Fruit fly (Drosophila melanogaster) whole organism, embryonic: ENCODE data around the gene Vta1.
A peak's percentile ranks its signal among the peaks of the same experiment; 100 is the strongest.

Source experiments
- Ada2b ChIP-seq: fragments of 200-800 bp; sonication (Bioruptor generic); IDR thresholded peaks from 2 replicates; pipeline ENCODE4 v1.3.6; 2022; ENCODE audit warnings: missing biosample characterization, missing genetic modification characterization
- B-H1 ChIP-seq: fragments of 200-800 bp; sonication (Bioruptor generic); IDR thresholded peaks from 3 replicates; pipeline ENCODE4 v1.3.6; 2022; ENCODE audit warnings: missing biosample characterization, missing genetic modification characterization
- CG10147 ChIP-seq: fragments of 200-800 bp; sonication (Bioruptor generic); optimal IDR thresholded peaks from 2 replicates; lab custom pipeline; 2019; ENCODE audit warnings: missing biosample characterization, mild to moderate bottlenecking, missing genetic modification characterization, moderate library complexity
- CG1024 ChIP-seq: fragments of 200-800 bp; sonication (Bioruptor generic); IDR thresholded peaks from 2 replicates; pipeline ENCODE4 v1.3.6; 2022; ENCODE audit warnings: missing biosample characterization, missing genetic modification characterization
- CG10543 ChIP-seq: fragments of 200-800 bp; sonication (Bioruptor generic); optimal IDR thresholded peaks from 3 replicates; lab custom pipeline; 2017; ENCODE audit warnings: missing biosample characterization, mild to moderate bottlenecking, missing genetic modification characterization, moderate library complexity
- CG1233 ChIP-seq: fragments of 200-800 bp; sonication (Bioruptor generic); optimal IDR thresholded peaks from 4 replicates; lab custom pipeline; 2018; ENCODE audit warnings: missing biosample characterization, mild to moderate bottlenecking, missing genetic modification characterization
- CG12942 ChIP-seq: fragments of 200-800 bp; sonication (Bioruptor generic); optimal IDR thresholded peaks from 3 replicates; lab custom pipeline; 2016; ENCODE audit warnings: missing biosample characterization, missing genetic modification characterization
- CG1602 ChIP-seq: fragments of 200-800 bp; sonication (Bioruptor generic); optimal IDR thresholded peaks from 3 replicates; lab custom pipeline; 2016; ENCODE audit warnings: missing biosample characterization, missing genetic modification characterization
- CG16779 ChIP-seq: fragments of 200-800 bp; sonication (Bioruptor generic); IDR thresholded peaks from 2 replicates; pipeline ENCODE4 v1.3.6; 2022; ENCODE audit warnings: missing biosample characterization, missing genetic modification characterization
- CG3163 ChIP-seq: fragments of 200-800 bp; sonication (Bioruptor generic); optimal IDR thresholded peaks from 3 replicates; lab custom pipeline; 2016; ENCODE audit warnings: missing biosample characterization, missing genetic modification characterization
- CG32532 ChIP-seq: fragments of 200-800 bp; sonication (Bioruptor generic); IDR thresholded peaks from 2 replicates; pipeline ENCODE4 v1.3.6; 2022; ENCODE audit warnings: missing biosample characterization, missing genetic modification characterization
- CG32767 ChIP-seq: fragments of 200-800 bp; sonication (Bioruptor generic); IDR thresholded peaks from 2 replicates; pipeline ENCODE4 v1.3.6; 2022; ENCODE audit warnings: missing biosample characterization, missing genetic modification characterization
- CG3407 ChIP-seq: fragments of 200-800 bp; sonication (Bioruptor generic); optimal IDR thresholded peaks from 2 replicates; lab custom pipeline; 2018; ENCODE audit warnings: missing biosample characterization, mild to moderate bottlenecking, missing genetic modification characterization
- CG43689 ChIP-seq: fragments of 200-800 bp; sonication (Bioruptor generic); IDR thresholded peaks from 2 replicates; pipeline ENCODE4 v1.3.6; 2022; ENCODE audit warnings: missing biosample characterization, missing genetic modification characterization
- CG6654 ChIP-seq: fragments of 200-800 bp; sonication (Bioruptor generic); optimal IDR thresholded peaks from 2 replicates; lab custom pipeline; 2017; ENCODE audit warnings: missing biosample characterization, mild to moderate bottlenecking, missing genetic modification characterization
- CG6689 ChIP-seq: fragments of 200-800 bp; sonication (Bioruptor generic); IDR thresholded peaks from 2 replicates; pipeline ENCODE4 v1.3.6; 2022; ENCODE audit warnings: missing biosample characterization, missing genetic modification characterization
- CG6854 ChIP-seq: fragments of 200-800 bp; sonication (Bioruptor generic); optimal IDR thresholded peaks from 3 replicates; lab custom pipeline; 2017; ENCODE audit warnings: missing biosample characterization, mild to moderate bottlenecking, missing genetic modification characterization
- CG7357 ChIP-seq: fragments of 200-800 bp; sonication (Bioruptor generic); IDR thresholded peaks from 3 replicates; pipeline ENCODE4 v1.3.6; 2022; ENCODE audit warnings: missing biosample characterization, missing genetic modification characterization
- CG8388 ChIP-seq: fragments of 200-800 bp; sonication (Bioruptor generic); optimal IDR thresholded peaks from 2 replicates; lab custom pipeline; 2019; ENCODE audit warnings: missing biosample characterization, mild to moderate bottlenecking, missing genetic modification characterization, moderate library complexity
- CG8924 ChIP-seq: fragments of 200-800 bp; optimal IDR thresholded peaks from 3 replicates; lab custom pipeline; 2019; ENCODE audit warnings: missing biosample characterization, mild to moderate bottlenecking, missing genetic modification characterization, moderate library complexity
- CG9932 ChIP-seq: fragments of 200-800 bp; sonication (Bioruptor generic); IDR thresholded peaks from 2 replicates; pipeline ENCODE4 v1.3.6; 2022; ENCODE audit warnings: missing biosample characterization, missing genetic modification characterization
- GATAe ChIP-seq: fragments of 200-800 bp; sonication (Bioruptor generic); conservative IDR thresholded peaks from 2 replicates; pipeline ENCODE4 v1.3.6; 2022; ENCODE audit warnings: missing biosample characterization, missing genetic modification characterization
- HLH3B ChIP-seq: fragments of 200-800 bp; sonication (Bioruptor generic); IDR thresholded peaks from 2 replicates; pipeline ENCODE4 v1.3.6; 2022; ENCODE audit warnings: missing biosample characterization, missing genetic modification characterization
- HmgD ChIP-seq: fragments of 200-800 bp; sonication (Bioruptor generic); optimal IDR thresholded peaks from 3 replicates; lab custom pipeline; 2016; ENCODE audit warnings: missing biosample characterization, missing genetic modification characterization
- Hmx ChIP-seq: fragments of 200-800 bp; sonication (Bioruptor generic); optimal IDR thresholded peaks from 2 replicates; lab custom pipeline; 2016; ENCODE audit warnings: missing biosample characterization, missing genetic modification characterization
- Hsf ChIP-seq: fragments of 200-800 bp; sonication (Bioruptor generic); optimal IDR thresholded peaks from 3 replicates; lab custom pipeline; 2016; ENCODE audit warnings: missing biosample characterization, missing genetic modification characterization
- MBD-R2 ChIP-seq: fragments of 200-800 bp; sonication (Bioruptor generic); IDR thresholded peaks from 2 replicates; pipeline ENCODE4 v1.3.6; 2022; ENCODE audit warnings: missing biosample characterization, missing genetic modification characterization
- Med ChIP-seq: fragments of 200-800 bp; sonication (Bioruptor generic); peaks from one replicate; lab custom pipeline; 2016; ENCODE audit warnings: missing biosample characterization, missing genetic modification characterization, mild to moderate bottlenecking, inconsistent platforms, moderate library complexity
- NC2α ChIP-seq: fragments of 200-800 bp; sonication (Bioruptor generic); optimal IDR thresholded peaks from 2 replicates; lab custom pipeline; 2016; ENCODE audit warnings: missing biosample characterization, missing genetic modification characterization
- Taf1 ChIP-seq: fragments of 200-800 bp; sonication (Bioruptor generic); IDR thresholded peaks from 2 replicates; pipeline ENCODE4 v1.3.6; 2022; ENCODE audit warnings: missing biosample characterization, missing genetic modification characterization
- Vsx1 ChIP-seq: fragments of 200-800 bp; sonication (Bioruptor generic); optimal IDR thresholded peaks from 2 replicates; lab custom pipeline; 2017; ENCODE audit warnings: missing biosample characterization, mild to moderate bottlenecking, missing genetic modification characterization, missing genetic modification reagents
- ab ChIP-seq: fragments of 200-800 bp; sonication (Bioruptor generic); optimal IDR thresholded peaks from 2 replicates; lab custom pipeline; 2016; ENCODE audit warnings: missing biosample characterization, missing genetic modification characterization
- abd-A ChIP-seq: fragments of 200-800 bp; sonication (Bioruptor generic); optimal IDR thresholded peaks from 3 replicates; lab custom pipeline; 2019; ENCODE audit warnings: missing biosample characterization, mild to moderate bottlenecking, missing genetic modification characterization, moderate library complexity
- az2 ChIP-seq: fragments of 200-800 bp; sonication (Bioruptor generic); optimal IDR thresholded peaks from 3 replicates; lab custom pipeline; 2016; ENCODE audit warnings: missing biosample characterization, missing genetic modification characterization
- croc ChIP-seq: fragments of 200-800 bp; sonication (Bioruptor generic); conservative IDR thresholded peaks from 3 replicates; pipeline ENCODE4 v1.3.6; 2022; ENCODE audit warnings: missing biosample characterization, missing genetic modification characterization
- da ChIP-seq: fragments of 200-800 bp; sonication (Bioruptor generic); optimal IDR thresholded peaks from 2 replicates; lab custom pipeline; 2016; ENCODE audit warnings: missing biosample characterization, missing genetic modification characterization
- gro ChIP-seq: fragments of 200-800 bp; sonication (Bioruptor generic); optimal IDR thresholded peaks from 2 replicates; lab custom pipeline; 2016; ENCODE audit warnings: missing biosample characterization, missing genetic modification characterization
- inv ChIP-seq: fragments of 200-800 bp; sonication (Bioruptor generic); IDR thresholded peaks from 2 replicates; pipeline ENCODE4 v1.3.6; 2022; ENCODE audit warnings: missing biosample characterization, missing genetic modification characterization; ENCODE audit not compliant: partially characterized antibody
- kah ChIP-seq: fragments of 200-800 bp; sonication (Bioruptor generic); optimal IDR thresholded peaks from 2 replicates; lab custom pipeline; 2018; ENCODE audit warnings: missing biosample characterization, mild to moderate bottlenecking, missing genetic modification characterization
- kay ChIP-seq: fragments of 200-800 bp; sonication (Bioruptor generic); optimal IDR thresholded peaks from 2 replicates; lab custom pipeline; 2016; ENCODE audit warnings: missing biosample characterization, missing genetic modification characterization
- kni ChIP-seq: fragments of 200-800 bp; sonication (Bioruptor generic); optimal IDR thresholded peaks from 3 replicates; lab custom pipeline; 2017; ENCODE audit warnings: mild to moderate bottlenecking, missing biosample characterization, missing genetic modification reagents, missing genetic modification characterization
- lmd ChIP-seq: fragments of 200-800 bp; sonication (Bioruptor generic); IDR thresholded peaks from 2 replicates; pipeline ENCODE4 v1.3.6; 2022; ENCODE audit warnings: missing biosample characterization, missing genetic modification characterization
- nmo ChIP-seq: fragments of 200-800 bp; sonication (Bioruptor generic); optimal IDR thresholded peaks from 2 replicates; lab custom pipeline; 2018; ENCODE audit warnings: missing biosample characterization, mild to moderate bottlenecking, missing genetic modification characterization, moderate library complexity
- odd ChIP-seq: fragments of 200-800 bp; sonication (Bioruptor generic); optimal IDR thresholded peaks from 2 replicates; lab custom pipeline; 2017; ENCODE audit warnings: missing biosample characterization, mild to moderate bottlenecking, missing genetic modification characterization
- pros ChIP-seq: fragments of 200-800 bp; sonication (Bioruptor generic); optimal IDR thresholded peaks from 3 replicates; lab custom pipeline; 2019; ENCODE audit warnings: missing biosample characterization, mild to moderate bottlenecking, missing genetic modification characterization, moderate library complexity
- rib ChIP-seq: fragments of 200-800 bp; sonication (Bioruptor generic); IDR thresholded peaks from 2 replicates; pipeline ENCODE4 v1.3.6; 2022; ENCODE audit warnings: missing biosample characterization, missing genetic modification characterization
- salm ChIP-seq: fragments of 200-800 bp; sonication (Bioruptor generic); optimal IDR thresholded peaks from 2 replicates; lab custom pipeline; 2018; ENCODE audit warnings: missing biosample characterization, mild to moderate bottlenecking, missing genetic modification characterization
- sr ChIP-seq: fragments of 200-800 bp; sonication (Bioruptor generic); IDR thresholded peaks from 3 replicates; pipeline ENCODE4 v1.3.6; 2022; ENCODE audit warnings: missing biosample characterization, missing genetic modification characterization
- ttk ChIP-seq: fragments of 200-800 bp; sonication (Bioruptor generic); IDR thresholded peaks from 2 replicates; pipeline ENCODE4 v2.1.2; 2022; ENCODE audit warnings: missing biosample characterization, missing genetic modification characterization
- wek ChIP-seq: fragments of 200-800 bp; sonication (Bioruptor generic); optimal IDR thresholded peaks from 3 replicates; lab custom pipeline; 2018; ENCODE audit warnings: missing biosample characterization, mild to moderate bottlenecking, missing genetic modification characterization, moderate library complexity
- zfh2 ChIP-seq: fragments of 200-800 bp; sonication (Bioruptor generic); optimal IDR thresholded peaks from 2 replicates; lab custom pipeline; 2016; ENCODE audit warnings: missing biosample characterization, missing genetic modification characterization

Gene Vta1

DNA sequence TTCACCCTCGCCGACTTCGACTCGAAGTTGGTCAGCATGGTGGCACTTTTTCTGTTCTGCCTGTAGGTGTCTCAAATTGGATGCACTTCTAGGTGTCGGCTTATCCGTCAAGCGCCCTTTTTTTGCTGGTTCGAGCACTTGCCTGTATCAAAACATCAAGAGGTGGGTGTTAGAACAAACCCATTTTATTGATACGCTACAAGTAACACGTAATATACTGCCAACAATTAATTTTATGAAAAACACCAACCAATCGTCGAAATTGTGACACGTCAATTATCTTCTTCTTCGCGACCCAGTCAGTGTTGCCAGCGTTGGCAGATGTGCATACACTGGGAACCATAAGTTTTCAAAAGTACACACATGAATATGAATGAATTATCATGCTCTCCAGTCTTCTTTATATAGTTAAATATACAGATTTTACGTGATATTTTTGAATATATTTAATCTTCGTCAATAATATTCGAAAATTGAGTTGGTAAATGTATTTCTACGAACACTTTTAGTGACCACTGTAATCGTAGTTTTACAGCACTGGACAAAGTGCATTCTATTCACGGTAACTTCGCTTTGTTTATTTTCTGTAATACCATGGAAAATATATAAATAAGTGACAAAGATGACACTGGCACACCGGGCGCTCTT, 7.7 kb downstream of the Vta1 start, which contains the start of the genes alphaCOP and CG13919 (continued):
- peak; percentile 97 for TF ChIP-seq B-H1 (GFP tag; lab: Robert Waterston, UW)
- peak; percentile 77 for TF ChIP-seq CG1024
- TF ChIP-seq kah: peak; percentile 83
- peak; percentile 97 for TF ChIP-seq CG8924 (tag; lab: Kevin White, UChicago)
- TF ChIP-seq salm: peak; percentile 92
- TF ChIP-seq sr (GFP tag; lab: Robert Waterston, UW): peak; percentile 56; the same call in 2 of the 3 replicates
- peak; percentile 70 for TF ChIP-seq wek
- TF ChIP-seq ttk (GFP tag; lab: Robert Waterston, UW): peak; percentile 96
- TF ChIP-seq da (GFP tag; lab: Kevin White, UChicago): peak; percentile 72
- peak; percentile 86 for TF ChIP-seq CG6854 (GFP tag; lab: Kevin White, UChicago)
- TF ChIP-seq Ada2b (GFP tag; lab: Robert Waterston, UW): peak; percentile 89
- TF ChIP-seq CG1233: peak; percentile 95
- peak; percentile 99 for TF ChIP-seq Med
- TF ChIP-seq CG7357 (GFP tag; lab: Robert Waterston, UW): peak; percentile 87
- peak; percentile 86 for TF ChIP-seq Hmx (GFP tag; lab: Kevin White, UChicago)
- peak; percentile 95 for TF ChIP-seq CG43689
- peak; percentile 98 for TF ChIP-seq CG1602
- TF ChIP-seq CG32532: peak; percentile 97
- TF ChIP-seq CG3163: peak; percentile 60
- TF ChIP-seq zfh2 (GFP tag; lab: Kevin White, UChicago): peak; percentile 93
- TF ChIP-seq CG3407: peak; percentile 92
- TF ChIP-seq pros: peak; percentile 27
- peak; percentile 99 for TF ChIP-seq MBD-R2 (GFP tag; lab: Robert Waterston, UW)
- TF ChIP-seq CG6654 (GFP tag; lab: Kevin White, UChicago): peak; percentile 69
- TF ChIP-seq HmgD (GFP tag; lab: Kevin White, UChicago): peak; percentile 70
- peak; percentile 98 for TF ChIP-seq az2 (GFP tag; lab: Kevin White, UChicago)
- TF ChIP-seq CG10543 (GFP tag; lab: Kevin White, UChicago): peak; percentile 90
- TF ChIP-seq nmo (GFP tag; lab: Kevin White, UChicago): peak; percentile 98
- peak; percentile 96 for TF ChIP-seq CG12942
- peak; percentile 75 for TF ChIP-seq NC2α (GFP tag; lab: Kevin White, UChicago)
- no peak for TF ChIP-seq abd-A (tag; lab: Kevin White, UChicago)
- peak; percentile 94 for TF ChIP-seq GATAe
- peak; percentile 90 for TF ChIP-seq odd (GFP tag; lab: Kevin White, UChicago)
- peak; percentile 90 for TF ChIP-seq CG10147 (GFP tag; lab: Kevin White, UChicago)
- peak; percentile 100 for TF ChIP-seq CG8388 (GFP tag; lab: Kevin White, UChicago)
- TF ChIP-seq rib (GFP tag; lab: Robert Waterston, UW): peak; percentile 97
- peak; percentile 95 for TF ChIP-seq HLH3B (GFP tag; lab: Robert Waterston, UW)
- peak; percentile 67 for TF ChIP-seq kni
- peak; percentile 97 for TF ChIP-seq lmd (GFP tag; lab: Robert Waterston, UW)
- TF ChIP-seq ab: peak; percentile 90
- TF ChIP-seq CG6689 (GFP tag; lab: Robert Waterston, UW): peak; percentile 97
- TF ChIP-seq croc (GFP tag; lab: Robert Waterston, UW): peak; percentile 95
- peak; percentile 86 for TF ChIP-seq gro (GFP tag; lab: Kevin White, UChicago)
- TF ChIP-seq CG9932 (GFP tag; lab: Robert Waterston, UW): peak; percentile 99
- peak; percentile 91 for TF ChIP-seq kay (GFP tag; lab: Kevin White, UChicago)
- peak; percentile 84 for TF ChIP-seq CG16779 (GFP tag; lab: Robert Waterston, UW)
- TF ChIP-seq inv (GFP tag; lab: Robert Waterston, UW): 0 out of 2 replicates have a peak, but pooled peaks have one; percentile 12
- TF ChIP-seq Vsx1: peak; percentile 87
- TF ChIP-seq Hsf (GFP tag; lab: Kevin White, UChicago): peak; percentile 97
- TF ChIP-seq CG32767: peak; percentile 98
- TF ChIP-seq Taf1 (GFP tag; lab: Robert Waterston, UW): peak; percentile 92
